Fruit fly (Drosophila melanogaster): Measurements from ENCODE around the gene CG43954.

Gene CG43954

dm6 chr3L:16642954-16643353 lies 68.5 kb downstream of the CG43954 start (continued):
- TF ChIP-seq CG6808 (GFP tag; optimal IDR thresholded peaks at IDR 0.05) (peak; percentile 9), CG6854 (GFP tag; optimal IDR thresholded peaks at IDR 0.05) (no peak), Hr38 (GFP tag; optimal IDR thresholded peaks at IDR 0.05) (no peak), OdsH (GFP tag; optimal IDR thresholded peaks at IDR 0.05) (peak; percentile 26), CG10669 (GFP tag; optimal IDR thresholded peaks at IDR 0.05) (peak; percentile 53), net (GFP tag; optimal IDR thresholded peaks at IDR 0.05) (peak; percentile 22), topi (GFP tag; optimal IDR thresholded peaks at IDR 0.05) (no peak), lz (GFP tag; optimal IDR thresholded peaks at IDR 0.05) (no peak), CG8119 (GFP tag; IDR thresholded peaks at IDR 0.05) (peak; percentile 78), Smox (GFP tag; optimal IDR thresholded peaks at IDR 0.05) (no peak), CG34406 (GFP tag; optimal IDR thresholded peaks at IDR 0.05) (no peak), fd59A (GFP tag; optimal IDR thresholded peaks at IDR 0.05) (peak; percentile 23), CG10631 (GFP tag; optimal IDR thresholded peaks at IDR 0.05) (peak; percentile 49), Blimp-1 (GFP tag; optimal IDR thresholded peaks at IDR 0.05) (no peak), eg (GFP tag; IDR thresholded peaks at IDR 0.05) (peak; percentile 72)

dm6 chr3L:16642088-16642507 lies 69.4 kb downstream of the CG43954 start:
- TF ChIP-seq Ets21C (GFP tag; optimal IDR thresholded peaks at IDR 0.05), result peak; percentile 45
- peak; percentile 93 for TF ChIP-seq Eip78C (GFP tag)
- TF ChIP-seq acj6 (GFP tag; optimal IDR thresholded peaks at IDR 0.05), result peak; percentile 80
- peak; percentile 70 for TF ChIP-seq CG11762 (GFP tag; optimal IDR thresholded peaks at IDR 0.05; ENCODE audit: insufficient read depth)
- TF ChIP-seq CG6854 (GFP tag; optimal IDR thresholded peaks at IDR 0.05), result no peak
- peak; percentile 59 for TF ChIP-seq dsx (GFP tag; optimal IDR thresholded peaks at IDR 0.05; ENCODE audit: poor library complexity, severe bottlenecking)
- peak; percentile 63; the same call in 2 of the 3 replicates for TF ChIP-seq CG8119 (GFP tag; IDR thresholded peaks at IDR 0.05)
- peak; percentile 72 for TF ChIP-seq esn (GFP tag; optimal IDR thresholded peaks at IDR 0.05)
- peak; percentile 55 for TF ChIP-seq Smox (GFP tag; optimal IDR thresholded peaks at IDR 0.05)
- peak; percentile 79 for TF ChIP-seq CG6792 (GFP tag; optimal IDR thresholded peaks at IDR 0.05)
- TF ChIP-seq CG1621 (tag; optimal IDR thresholded peaks at IDR 0.05), result peak; percentile 47
- TF ChIP-seq Met (GFP tag; optimal IDR thresholded peaks at IDR 0.05), result peak; percentile 48
- TF ChIP-seq CG6276 (GFP tag; optimal IDR thresholded peaks at IDR 0.05), result peak; percentile 71
- peak; percentile 77 for TF ChIP-seq CG34406 (GFP tag; optimal IDR thresholded peaks at IDR 0.05)
- TF ChIP-seq Eip75B (GFP tag; optimal IDR thresholded peaks at IDR 0.05), result peak; percentile 81
- TF ChIP-seq cyc (GFP tag; optimal IDR thresholded peaks at IDR 0.05), result peak; percentile 70
- peak; percentile 50 for TF ChIP-seq CG31627 (GFP tag; optimal IDR thresholded peaks at IDR 0.05)
- peak; percentile 68 for TF ChIP-seq Sox15 (GFP tag; optimal IDR thresholded peaks at IDR 0.05)
- TF ChIP-seq Lpt (GFP tag; optimal IDR thresholded peaks at IDR 0.05), result peak; percentile 69
- peak; percentile 68 for TF ChIP-seq CG7368 (GFP tag; optimal IDR thresholded peaks at IDR 0.05)
- peak; percentile 74 for TF ChIP-seq OdsH (GFP tag; optimal IDR thresholded peaks at IDR 0.05)
- TF ChIP-seq net (GFP tag; optimal IDR thresholded peaks at IDR 0.05), result peak; percentile 79
- TF ChIP-seq fd59A (GFP tag; optimal IDR thresholded peaks at IDR 0.05), result peak; percentile 73
- TF ChIP-seq Hr38 (GFP tag; optimal IDR thresholded peaks at IDR 0.05), result no peak
- peak; percentile 87 for TF ChIP-seq CG3919 (GFP tag; optimal IDR thresholded peaks at IDR 0.05)
- peak; percentile 64 for TF ChIP-seq lz (GFP tag; optimal IDR thresholded peaks at IDR 0.05)
- TF ChIP-seq CG11902 (GFP tag; optimal IDR thresholded peaks at IDR 0.05), result peak; percentile 55
- peak; percentile 75 to 79 for TF ChIP-seq ss (GFP tag; optimal IDR thresholded peaks at IDR 0.05)
- TF ChIP-seq Gug (GFP tag; IDR thresholded peaks at IDR 0.05), result peak; percentile 47; the same call in 1 of the 2 replicates
- TF ChIP-seq CG4318 (GFP tag; optimal IDR thresholded peaks at IDR 0.05), result peak; percentile 79
- peak; percentile 82 for TF ChIP-seq achi (GFP tag; optimal IDR thresholded peaks at IDR 0.05)
- no peak for TF ChIP-seq fkh (GFP tag; optimal IDR thresholded peaks at IDR 0.05)
- TF ChIP-seq CG8632 (GFP tag; optimal IDR thresholded peaks at IDR 0.05), result peak; percentile 72
- TF ChIP-seq eg (GFP tag; IDR thresholded peaks at IDR 0.05), result peak; percentile 59; the same call in 1 of the 3 replicates
- peak; percentile 60 for TF ChIP-seq Sox14 (GFP tag; optimal IDR thresholded peaks at IDR 0.05)
- TF ChIP-seq pdm3 (GFP tag; optimal IDR thresholded peaks at IDR 0.05), result peak; percentile 72
- peak; percentile 85 for TF ChIP-seq CG10631 (GFP tag; optimal IDR thresholded peaks at IDR 0.05)
- TF ChIP-seq dac (GFP tag; optimal IDR thresholded peaks at IDR 0.05), result peak; percentile 57
- TF ChIP-seq CG6808 (GFP tag; optimal IDR thresholded peaks at IDR 0.05), result peak; percentile 85
- peak; percentile 85 for TF ChIP-seq spab (GFP tag; optimal IDR thresholded peaks at IDR 0.05)
- peak; percentile 65 for TF ChIP-seq CG15336 (GFP tag; IDR thresholded peaks at IDR 0.05)
- TF ChIP-seq svp (GFP tag), result peak; percentile 59
- TF ChIP-seq CG9139 (GFP tag; optimal IDR thresholded peaks at IDR 0.05), result peak; percentile 35
- TF ChIP-seq Hr39 (GFP tag; optimal IDR thresholded peaks at IDR 0.05), result peak; percentile 57
- peak; percentile 74 for TF ChIP-seq CG16779 (tag; optimal IDR thresholded peaks at IDR 0.05)

All from whole organism, prepupa.